Worm (Caenorhabditis elegans): ENCODE measurements around the gene C35D10.1.
A peak's percentile ranks its signal among the peaks of the same experiment; 100 is the strongest.

C35D10.1 gene

ce11 chrIII:4879445-4879844 lies at the start of gene C35D10.1:
Gene C35D10.1 (plus strand): TSS chrIII:4879745.
- TF ChIP-seq efl-1 (optimal IDR thresholded peaks at IDR 0.05) (no peak), efl-1 (GFP tag; optimal IDR thresholded peaks at IDR 0.05 in 1 of 2) (peak in 1 of 2 experiments; percentile 74), hlh-4 (tag; optimal IDR thresholded peaks at IDR 0.05) (no peak)

ce11 chrIII:4830207-4830606 lies 49.3 kb upstream of the C35D10.1 start, which contains the start of gene nspd-9:
Gene nspd-9 (minus strand): TSS chrIII:4830307.
- TF ChIP-seq pqm-1 (tag; optimal IDR thresholded peaks at IDR 0.05), result no peak
- no peak for TF ChIP-seq efl-3 (GFP tag; optimal IDR thresholded peaks at IDR 0.05)
- TF ChIP-seq blmp-1 (tag; optimal IDR thresholded peaks at IDR 0.05), result no peak
- no peak for TF ChIP-seq hlh-4 (tag; optimal IDR thresholded peaks at IDR 0.05)
- TF ChIP-seq mab-9 (GFP tag; IDR thresholded peaks at IDR 0.05), result no peak
- no peak for TF ChIP-seq aha-1 (tag; optimal IDR thresholded peaks at IDR 0.05)
- TF ChIP-seq xbp-1 (tag; optimal IDR thresholded peaks at IDR 0.05), result no peak
- no peak for TF ChIP-seq alr-1 (tag; optimal IDR thresholded peaks at IDR 0.05; ENCODE audit: borderline replicate concordance)

- TF ChIP-seq swsn-7 (tag; optimal IDR thresholded peaks at IDR 0.05), result no peak
- no peak for TF ChIP-seq aha-1 (tag; optimal IDR thresholded peaks at IDR 0.05)
- no peak for TF ChIP-seq lir-3 (tag; optimal IDR thresholded peaks at IDR 0.05; ENCODE audit: poor library complexity)
- TF ChIP-seq hlh-4 (tag; optimal IDR thresholded peaks at IDR 0.05), result no peak
- TF ChIP-seq elt-2 (tag; optimal IDR thresholded peaks at IDR 0.05), result no peak
- TF ChIP-seq unc-98 (GFP tag; IDR thresholded peaks at IDR 0.05), result no peak
- TF ChIP-seq ceh-90 (tag; optimal IDR thresholded peaks at IDR 0.05), result no peak
- no peak for TF ChIP-seq nhr-20 (tag; optimal IDR thresholded peaks at IDR 0.05)
- TF ChIP-seq irx-1 (tag; optimal IDR thresholded peaks at IDR 0.05), result no peak
These were observed 42.1 kb upstream of the C35D10.1 start, which contains the start of the genes acbp-7 and F26A1.19 for ce11 chrIII:4837429-4837828. Gene acbp-7 (plus strand): TSS chrIII:4837729. Gene F26A1.19 (plus strand): TSS chrIII:4837731.

ce11 chrIII:4842173-4842572 lies 37.4 kb upstream of the C35D10.1 start, which contains the start of gene clec-156:
Gene clec-156 (minus strand): TSS chrIII:4842273.
- TF ChIP-seq nhr-28 (tag; optimal IDR thresholded peaks at IDR 0.05), result no peak
- no peak for TF ChIP-seq ztf-4 (tag; optimal IDR thresholded peaks at IDR 0.05)
- no peak for TF ChIP-seq zag-1 (tag; optimal IDR thresholded peaks at IDR 0.05)
- TF ChIP-seq ets-5 (GFP tag; IDR thresholded peaks at IDR 0.05), result no peak
- no peak for TF ChIP-seq unc-98 (GFP tag; IDR thresholded peaks at IDR 0.05)
- TF ChIP-seq skn-1 (tag; optimal IDR thresholded peaks at IDR 0.05), result no peak
- no peak for TF ChIP-seq nhr-90 (tag; optimal IDR thresholded peaks at IDR 0.05; ENCODE audit: poor library complexity)
- TF ChIP-seq elt-2 (tag; optimal IDR thresholded peaks at IDR 0.05), result no peak
- TF ChIP-seq nhr-85 (tag), result no peak
- no peak for TF ChIP-seq mef-2 (tag; optimal IDR thresholded peaks at IDR 0.05)

ce11 chrIII:4844327-4844726 lies 35.2 kb upstream of the C35D10.1 start, which contains the start of the genes clec-157 and fkh-5:
Gene clec-157 (minus strand): TSS chrIII:4844427.
Gene fkh-5 (plus strand): TSS chrIII:4844662.
- TF ChIP-seq jun-1 (tag; optimal IDR thresholded peaks at IDR 0.05), result no peak
- no peak for TF ChIP-seq aha-1 (tag; optimal IDR thresholded peaks at IDR 0.05)
- no peak for TF ChIP-seq irx-1 (tag; optimal IDR thresholded peaks at IDR 0.05)
- no peak for TF ChIP-seq grh-1 (GFP tag; IDR thresholded peaks at IDR 0.05)
- TF ChIP-seq swsn-7 (tag; optimal IDR thresholded peaks at IDR 0.05), result no peak
- TF ChIP-seq unc-98 (GFP tag; IDR thresholded peaks at IDR 0.05), result no peak
- no peak for TF ChIP-seq ces-1 (GFP tag; optimal IDR thresholded peaks at IDR 0.05)
- no peak for TF ChIP-seq lin-35 (GFP tag; optimal IDR thresholded peaks at IDR 0.05)
- TF ChIP-seq nhr-19 (GFP tag; conservative IDR thresholded peaks at IDR 0.05), result no peak
- no peak for TF ChIP-seq unc-86 (tag; optimal IDR thresholded peaks at IDR 0.05)
- TF ChIP-seq lin-39 (tag; optimal IDR thresholded peaks at IDR 0.05), result no peak
- no peak for TF ChIP-seq egl-27 (tag; optimal IDR thresholded peaks at IDR 0.05)
- TF ChIP-seq Y116A8C.19 (tag; optimal IDR thresholded peaks at IDR 0.05; ENCODE audit: borderline replicate concordance), result no peak
- no peak for TF ChIP-seq dsc-1 (tag; optimal IDR thresholded peaks at IDR 0.05)
- TF ChIP-seq sox-4 (tag; optimal IDR thresholded peaks at IDR 0.05), result no peak
- no peak for TF ChIP-seq hlh-4 (tag; optimal IDR thresholded peaks at IDR 0.05)
- TF ChIP-seq zip-4 (GFP tag; optimal IDR thresholded peaks at IDR 0.05), result no peak
- TF ChIP-seq unc-130 (tag; optimal IDR thresholded peaks at IDR 0.05), result no peak
- TF ChIP-seq tlp-1 (tag; optimal IDR thresholded peaks at IDR 0.05), result no peak
